Fruit fly (Drosophila melanogaster): ENCODE measurements around the gene Vha68-2.
A peak's percentile ranks its signal among the peaks of the same experiment; 100 is the strongest.

- TF ChIP-seq Eip75B (GFP tag; optimal IDR thresholded peaks at IDR 0.05) (peak; percentile 41), CG3032 (tag; optimal IDR thresholded peaks at IDR 0.05) (no peak), fd59A (GFP tag; optimal IDR thresholded peaks at IDR 0.05) (peak; percentile 12), eg (GFP tag; IDR thresholded peaks at IDR 0.05) (no peak), Lpt (GFP tag; optimal IDR thresholded peaks at IDR 0.05) (no peak), salr (GFP tag; optimal IDR thresholded peaks at IDR 0.05) (no peak), CG6276 (GFP tag; optimal IDR thresholded peaks at IDR 0.05) (no peak), Ets96B (tag; optimal IDR thresholded peaks at IDR 0.05) (no peak), Eip93F (GFP tag; optimal IDR thresholded peaks at IDR 0.05) (no peak), CG1621 (tag; optimal IDR thresholded peaks at IDR 0.05) (no peak), CG34406 (GFP tag; optimal IDR thresholded peaks at IDR 0.05) (no peak), CG11902 (GFP tag; optimal IDR thresholded peaks at IDR 0.05) (no peak)
Observed at dm6 chr2L:12982107-12982506, 8.0 kb downstream of the Vha68-2 start.

Data from whole organism, prepupa.